Worm (Caenorhabditis elegans) whole organism, midembryonic: ENCODE data around the gene ZK783.7.

Source experiments
- T22C8.4 ChIP-seq: fragments of 200-800 bp; sonication (Bioruptor generic); IDR thresholded peaks from 2 replicates; pipeline ENCODE4 v1.3.6; 2022; ENCODE audit warnings: missing genetic modification characterization, missing compliant biosample characterization
- cog-1 ChIP-seq: sonication (generic microtip); optimal IDR thresholded peaks from 2 replicates; lab custom pipeline; 2016; ENCODE audit warnings: missing genetic modification characterization, missing compliant biosample characterization
- flt-1 ChIP-seq: fragments of 200-800 bp; sonication (Bioruptor generic); IDR thresholded peaks from 2 replicates; pipeline ENCODE4 v1.3.6; 2022; ENCODE audit warnings: missing genetic modification characterization, missing compliant biosample characterization
- med-1 ChIP-seq: sonication (generic microtip); optimal IDR thresholded peaks from 2 replicates; lab custom pipeline; 2017; ENCODE audit warnings: missing genetic modification characterization, mild to moderate bottlenecking, missing compliant biosample characterization, antibody characterized with exemption, missing genetic modification reagents; ENCODE audit not compliant: insufficient read depth
- ref-1 ChIP-seq: fragments of 200-800 bp; sonication (Bioruptor generic); conservative IDR thresholded peaks from 2 replicates; pipeline ENCODE4 v1.3.6; 2022; ENCODE audit warnings: missing genetic modification reagents, missing genetic modification characterization, missing compliant biosample characterization
- tab-1 ChIP-seq: fragments of 200-800 bp; sonication (Bioruptor generic); IDR thresholded peaks from 2 replicates; pipeline ENCODE4 v1.3.6; 2022; ENCODE audit warnings: missing genetic modification characterization, missing compliant biosample characterization
- ztf-23 ChIP-seq: fragments of 200-800 bp; sonication (Bioruptor generic); IDR thresholded peaks from 2 replicates; pipeline ENCODE4 v1.3.6; 2022; ENCODE audit warnings: missing genetic modification reagents, missing genetic modification characterization, missing compliant biosample characterization

DNA sequence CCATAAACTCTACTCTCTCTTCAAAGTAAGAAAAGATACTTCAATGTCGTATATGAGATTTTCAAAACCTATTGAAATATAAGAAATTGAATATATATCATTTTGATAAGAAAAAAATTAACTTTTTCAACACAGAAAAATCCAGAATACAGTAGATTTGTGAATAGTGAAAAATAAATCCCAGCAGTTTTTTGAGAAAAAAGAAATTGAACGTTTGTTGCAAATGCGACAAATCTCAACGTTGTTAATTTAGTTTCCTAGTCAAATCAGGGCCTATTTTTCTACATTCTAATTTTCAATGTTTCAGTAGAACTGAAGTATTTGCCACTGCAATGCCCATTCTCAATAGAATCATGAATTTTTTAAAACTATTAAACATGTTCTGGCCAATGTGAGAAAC is 42.0 kb upstream of the ZK783.7 start, which contains the start of gene T04A6.2:
- no peak for TF ChIP-seq ref-1 (GFP tag; lab: Robert Waterston, UW)
- no peak for TF ChIP-seq tab-1 (GFP tag; lab: Robert Waterston, UW)
- TF ChIP-seq flt-1 (GFP tag; lab: Robert Waterston, UW), result no peak
- no peak for TF ChIP-seq cog-1
- TF ChIP-seq med-1 (GFP tag; lab: Kevin White, UChicago), result no peak
- no peak for TF ChIP-seq ztf-23 (GFP tag; lab: Robert Waterston, UW)
- TF ChIP-seq T22C8.4, result no peak
